Fruit fly (Drosophila melanogaster) whole organism, adult: Measurements from ENCODE around the gene Zcchc7.

Experiments
- CG11617 ChIP-seq: fragments of 200-800 bp; sonication (Bioruptor generic); optimal IDR thresholded peaks from 2 replicates; lab custom pipeline; 2017; ENCODE audit warnings: mild to moderate bottlenecking, missing biosample characterization, missing genetic modification reagents, missing genetic modification characterization
- CG12768 ChIP-seq: fragments of 200-800 bp; sonication (Bioruptor generic); optimal IDR thresholded peaks from 2 replicates; lab custom pipeline; 2017; ENCODE audit warnings: missing biosample characterization, missing genetic modification characterization, mild to moderate bottlenecking, moderate library complexity, missing genetic modification reagents
- CG14711 ChIP-seq: fragments of 200-800 bp; sonication (Bioruptor generic); optimal IDR thresholded peaks from 2 replicates; lab custom pipeline; 2018; ENCODE audit warnings: missing biosample characterization, mild to moderate bottlenecking, missing genetic modification characterization, moderate library complexity
- CG1620 ChIP-seq: fragments of 200-800 bp; sonication (Bioruptor generic); optimal IDR thresholded peaks from 2 replicates; lab custom pipeline; 2016; ENCODE audit warnings: missing biosample characterization, missing genetic modification characterization
- CG33017 ChIP-seq: fragments of 200-800 bp; sonication (Bioruptor generic); optimal IDR thresholded peaks from 2 replicates; lab custom pipeline; 2018; ENCODE audit warnings: missing biosample characterization, mild to moderate bottlenecking, missing genetic modification characterization, moderate library complexity
- CG5204 ChIP-seq: fragments of 200-800 bp; sonication (Bioruptor generic); optimal IDR thresholded peaks from 2 replicates; lab custom pipeline; 2016; ENCODE audit warnings: missing biosample characterization, missing genetic modification characterization
- CG7045 ChIP-seq: fragments of 200-800 bp; sonication (Bioruptor generic); optimal IDR thresholded peaks from 2 replicates; lab custom pipeline; 2017; ENCODE audit warnings: missing biosample characterization, mild to moderate bottlenecking, missing genetic modification characterization
- CG7101 ChIP-seq: fragments of 200-800 bp; sonication (Bioruptor generic); optimal IDR thresholded peaks from 2 replicates; lab custom pipeline; 2018; ENCODE audit warnings: missing biosample characterization, mild to moderate bottlenecking, missing genetic modification characterization, moderate library complexity
- Clk ChIP-seq: fragments of 200-800 bp; sonication (Bioruptor generic); optimal IDR thresholded peaks from 2 replicates; lab custom pipeline; 2017; ENCODE audit warnings: missing biosample characterization, missing genetic modification characterization
- Crg-1 ChIP-seq: fragments of 200-800 bp; sonication (Bioruptor generic); optimal IDR thresholded peaks from 2 replicates; lab custom pipeline; 2016; ENCODE audit warnings: missing biosample characterization, missing genetic modification characterization
- Hr96 ChIP-seq: fragments of 200-800 bp; sonication (Bioruptor generic); optimal IDR thresholded peaks from 2 replicates; lab custom pipeline; 2016; ENCODE audit warnings: missing biosample characterization, missing genetic modification characterization
- Mnt ChIP-seq: fragments of 200-800 bp; sonication (Bioruptor generic); optimal IDR thresholded peaks from 2 replicates; lab custom pipeline; 2016; ENCODE audit warnings: missing biosample characterization, mild to moderate bottlenecking, missing genetic modification characterization
- bab1 ChIP-seq: fragments of 200-800 bp; sonication (Bioruptor generic); optimal IDR thresholded peaks from 3 replicates; lab custom pipeline; 2019; ENCODE audit warnings: missing biosample characterization, mild to moderate bottlenecking, missing genetic modification characterization, moderate library complexity
- cic ChIP-seq: fragments of 200-800 bp; sonication (Bioruptor generic); optimal IDR thresholded peaks from 2 replicates; lab custom pipeline; 2017; ENCODE audit warnings: missing biosample characterization, mild to moderate bottlenecking, missing genetic modification characterization, moderate library complexity
- cnc ChIP-seq, 2 experiments: fragments of >200 bp; optimal IDR thresholded peaks; 2 replicates each; lab custom pipeline; 2017
- kay ChIP-seq: fragments of 200-800 bp; sonication (Bioruptor generic); peaks from one replicate; lab custom pipeline; 2016; ENCODE audit warnings: missing biosample characterization, missing genetic modification characterization, borderline replicate concordance
- ovo ChIP-seq: fragments of 200-800 bp; sonication (Bioruptor generic); optimal IDR thresholded peaks from 2 replicates; lab custom pipeline; 2016; ENCODE audit warnings: missing biosample characterization, missing genetic modification characterization
- pad ChIP-seq: fragments of 200-800 bp; sonication (Bioruptor generic); optimal IDR thresholded peaks from 3 replicates; lab custom pipeline; 2017; ENCODE audit warnings: missing biosample characterization, missing genetic modification characterization, mild to moderate bottlenecking, moderate library complexity, missing genetic modification reagents
- tj ChIP-seq: fragments of 200-800 bp; sonication (Bioruptor generic); optimal IDR thresholded peaks from 3 replicates; lab custom pipeline; 2017; ENCODE audit warnings: missing biosample characterization, mild to moderate bottlenecking, missing genetic modification characterization, moderate library complexity
- toe ChIP-seq: fragments of 200-800 bp; sonication (Bioruptor generic); optimal IDR thresholded peaks from 2 replicates; lab custom pipeline; 2016; ENCODE audit warnings: missing biosample characterization, missing genetic modification characterization

Zcchc7 gene

DNA sequence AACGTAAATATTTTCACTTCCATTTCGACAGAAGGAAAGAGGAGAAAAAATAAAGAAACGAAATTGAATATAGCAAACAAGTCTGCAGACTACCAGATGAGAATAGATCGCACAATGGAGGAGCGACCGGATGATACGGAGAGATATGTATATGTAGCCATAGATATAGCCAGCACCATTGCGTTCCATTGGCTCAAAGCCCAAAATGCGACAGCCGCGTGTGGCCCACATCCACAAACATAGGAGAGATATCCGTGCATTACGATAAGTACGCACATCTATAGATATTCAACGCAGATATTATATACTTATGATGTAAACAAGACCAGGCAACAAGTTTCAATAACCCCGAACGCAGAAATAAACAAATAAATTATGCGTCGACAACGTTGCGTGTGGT is 41.9 kb upstream of the Zcchc7 start:
- TF ChIP-seq CG14711 (no peak), CG33017 (no peak), CG7101 (no peak), CG7045 (GFP tag; lab: Kevin White, UChicago) (no peak), CG12768 (GFP tag; lab: Kevin White, UChicago) (no peak), bab1 (GFP tag; lab: Kevin White, UChicago) (no peak)

DNA sequence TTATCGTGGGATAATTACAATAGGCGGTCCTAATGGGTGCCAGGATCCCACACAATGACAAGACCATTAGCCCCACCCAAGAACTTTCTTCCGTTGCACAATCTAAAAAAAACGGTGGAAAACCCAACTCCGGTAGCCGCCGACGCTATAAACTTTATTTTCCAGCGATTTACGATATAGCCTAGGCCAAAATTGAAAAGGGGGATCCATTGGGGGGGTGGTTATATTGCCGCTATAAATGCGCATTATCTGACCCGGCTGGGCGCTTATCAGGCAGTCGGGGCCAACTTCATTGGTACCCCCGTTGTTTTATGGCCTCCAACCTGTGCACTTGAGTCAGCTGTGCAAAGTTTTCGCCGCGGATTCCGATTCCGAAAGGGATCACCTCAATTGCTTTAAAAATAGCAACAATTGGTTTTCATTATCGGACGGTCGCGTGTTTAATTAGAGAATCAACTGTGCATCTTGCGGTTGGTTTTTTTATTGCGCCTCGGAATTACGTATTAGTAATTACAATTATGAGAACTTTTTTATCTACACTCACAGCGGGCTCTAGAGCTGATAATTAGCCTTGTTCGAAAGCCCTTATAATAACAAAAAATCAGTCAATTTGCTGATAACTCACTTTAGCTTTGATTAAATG is 41.4 kb upstream of the Zcchc7 start:
- TF ChIP-seq Mnt (GFP tag; lab: Kevin White, UChicago) (peak; percentile 59), cic (peak; percentile 91), CG7101 (peak; percentile 37), pad (GFP tag; lab: Kevin White, UChicago) (peak; percentile 61), bab1 (GFP tag; lab: Kevin White, UChicago) (no peak), CG33017 (peak; percentile 62), CG11617 (GFP tag; lab: Kevin White, UChicago) (peak; percentile 49), CG1620 (GFP tag; lab: Kevin White, UChicago) (no peak), Clk (peak; percentile 74), CG12768 (GFP tag; lab: Kevin White, UChicago) (peak; percentile 93), Crg-1 (peak; percentile 49), kay (GFP tag; lab: Kevin White, UChicago) (no peak), toe (GFP tag; lab: Kevin White, UChicago) (peak; percentile 59), CG7045 (GFP tag; lab: Kevin White, UChicago) (peak; percentile 93), ovo (GFP tag; lab: Kevin White, UChicago) (peak; percentile 66), CG14711 (peak; percentile 53), Hr96 (GFP tag; lab: Kevin White, UChicago) (peak; percentile 63), cnc (optimal IDR thresholded peaks at IDR 0.05; lab: Kevin White, UChicago) (no peak), tj (peak; percentile 32), CG5204 (GFP tag; lab: Kevin White, UChicago) (peak; percentile 47)

DNA sequence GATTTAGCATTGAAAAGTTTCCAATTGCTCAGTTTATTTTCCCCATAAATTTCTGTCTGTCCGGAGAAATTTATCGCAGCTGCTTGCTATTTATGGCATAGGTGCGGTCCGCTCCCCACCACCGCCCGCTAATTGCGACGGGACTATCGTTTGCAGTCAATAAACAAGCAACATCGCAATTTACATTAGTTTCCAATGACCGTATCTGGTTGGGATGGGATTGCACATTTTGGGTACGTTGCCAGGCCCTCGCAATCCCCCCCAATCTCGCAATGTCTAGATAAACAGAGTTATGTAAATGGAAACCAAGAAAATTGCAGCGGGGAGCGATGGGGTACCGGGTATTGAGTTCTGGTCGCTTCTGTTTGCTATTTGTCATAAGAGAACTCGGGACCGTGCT is 40.6 kb upstream of the Zcchc7 start, which contains the start of gene nudC:
Gene nudC (plus strand): TSS at position 368 of the 400 bp plus-strand sequence.
- TF ChIP-seq pad (GFP tag; lab: Kevin White, UChicago): peak; percentile 16
- TF ChIP-seq Crg-1: peak; percentile 60
- TF ChIP-seq tj: peak; percentile 85
- TF ChIP-seq cnc (optimal IDR thresholded peaks at IDR 0.05; lab: Kevin White, UChicago): no peak
- peak; percentile 72 for TF ChIP-seq kay (GFP tag; lab: Kevin White, UChicago)
- peak; percentile 21 for TF ChIP-seq Mnt (GFP tag; lab: Kevin White, UChicago)
- peak; percentile 27 for TF ChIP-seq CG12768 (GFP tag; lab: Kevin White, UChicago)
- TF ChIP-seq Clk: no peak
- TF ChIP-seq CG7045 (GFP tag; lab: Kevin White, UChicago): peak; percentile 50
- no peak for TF ChIP-seq toe (GFP tag; lab: Kevin White, UChicago)
- peak; percentile 37 for TF ChIP-seq CG1620 (GFP tag; lab: Kevin White, UChicago)
- peak; percentile 59 for TF ChIP-seq cic
- TF ChIP-seq Hr96 (GFP tag; lab: Kevin White, UChicago): no peak
- peak; percentile 36 for TF ChIP-seq CG7101
- peak; percentile 68 for TF ChIP-seq ovo (GFP tag; lab: Kevin White, UChicago)

DNA sequence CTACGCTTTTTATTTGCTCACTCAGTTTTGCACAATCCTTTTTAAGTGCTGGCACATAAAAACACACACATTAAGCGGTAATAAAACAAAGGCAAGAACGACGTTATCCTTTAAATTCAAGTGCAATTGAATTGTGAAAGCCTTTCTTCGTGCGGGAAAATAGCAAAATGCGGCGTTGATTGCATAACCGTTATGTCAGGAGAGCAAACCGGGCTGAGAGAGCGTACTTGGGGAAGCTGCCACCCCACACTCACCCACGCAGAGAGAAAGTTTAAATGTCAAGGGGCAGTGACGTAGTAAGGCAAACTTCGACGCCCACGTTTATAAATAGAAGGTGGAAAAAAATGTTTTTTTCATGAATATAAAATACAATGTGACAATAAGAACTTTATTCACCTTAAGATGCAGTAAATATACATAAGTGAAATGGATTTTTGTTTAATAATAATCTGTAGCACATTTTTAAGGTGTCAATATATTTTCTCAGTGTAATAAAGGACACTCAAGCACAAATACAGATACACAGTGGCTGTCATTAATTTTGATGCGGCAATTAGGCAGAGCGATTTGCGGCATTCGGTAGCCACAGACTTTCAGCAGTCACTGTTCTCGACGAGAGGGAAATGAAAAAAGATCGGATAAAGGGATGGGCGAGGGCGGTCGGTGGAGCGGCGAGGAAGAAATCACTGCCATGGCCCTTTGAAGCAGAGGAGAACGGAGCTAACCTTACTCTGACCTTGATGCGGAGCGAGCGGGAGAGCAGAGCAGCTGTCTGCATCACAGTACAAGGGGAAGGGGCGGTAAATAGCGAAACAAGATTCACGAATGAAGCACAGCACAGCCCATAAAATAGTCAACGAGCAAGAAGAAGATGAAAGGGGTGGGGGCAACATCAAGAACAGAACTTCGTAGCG is 39.1 kb upstream of the Zcchc7 start:
- TF ChIP-seq pad (GFP tag; lab: Kevin White, UChicago): peak; percentile 65
- peak; percentile 15 for TF ChIP-seq CG7101
- TF ChIP-seq Hr96 (GFP tag; lab: Kevin White, UChicago): peak; percentile 46
- no peak for TF ChIP-seq tj
- no peak for TF ChIP-seq CG1620 (GFP tag; lab: Kevin White, UChicago)
- TF ChIP-seq CG33017: peak; percentile 69
- TF ChIP-seq kay (GFP tag; lab: Kevin White, UChicago): peak; percentile 46
- TF ChIP-seq Mnt (GFP tag; lab: Kevin White, UChicago): no peak
- peak; percentile 54 for TF ChIP-seq CG5204 (GFP tag; lab: Kevin White, UChicago)
- peak; percentile 60 for TF ChIP-seq CG7045 (GFP tag; lab: Kevin White, UChicago)
- peak; percentile 18 for TF ChIP-seq CG14711

DNA sequence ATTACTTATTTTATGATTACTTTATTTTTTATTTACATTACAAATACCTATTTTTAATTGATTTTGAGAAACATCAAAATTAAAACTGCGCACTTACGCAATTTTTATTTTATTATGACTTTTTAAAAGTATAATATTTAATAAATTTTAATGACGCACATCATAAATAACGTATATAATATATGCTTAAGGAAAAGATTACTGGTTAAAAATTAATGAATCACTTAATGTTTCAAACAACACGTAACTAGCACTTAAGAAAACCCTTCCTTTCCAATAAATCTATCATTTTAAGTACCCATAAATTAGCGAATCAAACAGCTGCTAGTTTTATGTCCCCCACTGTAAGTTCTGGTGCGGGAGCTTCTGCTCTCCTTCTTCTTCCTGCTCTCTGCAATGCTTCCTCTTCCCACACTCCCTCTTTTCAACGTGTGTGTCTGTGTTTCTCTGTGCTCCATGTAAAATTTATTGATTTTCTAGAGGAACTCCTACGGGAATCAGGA is 38.3 kb upstream of the Zcchc7 start:
- TF ChIP-seq cnc (optimal IDR thresholded peaks at IDR 0.05; lab: Kevin White, UChicago) (no peak), CG1620 (GFP tag; lab: Kevin White, UChicago) (no peak), CG7101 (peak; percentile 9), kay (GFP tag; lab: Kevin White, UChicago) (no peak), CG11617 (GFP tag; lab: Kevin White, UChicago) (peak; percentile 75), Hr96 (GFP tag; lab: Kevin White, UChicago) (no peak), pad (GFP tag; lab: Kevin White, UChicago) (no peak), bab1 (GFP tag; lab: Kevin White, UChicago) (no peak), Crg-1 (no peak), CG12768 (GFP tag; lab: Kevin White, UChicago) (peak; percentile 42), Clk (peak; percentile 7), CG33017 (peak; percentile 53), tj (no peak), CG14711 (no peak), CG7045 (GFP tag; lab: Kevin White, UChicago) (peak; percentile 76), toe (GFP tag; lab: Kevin White, UChicago) (no peak), cic (no peak), Mnt (GFP tag; lab: Kevin White, UChicago) (no peak), ovo (GFP tag; lab: Kevin White, UChicago) (peak; percentile 5), CG5204 (GFP tag; lab: Kevin White, UChicago) (no peak)
